Worm (Caenorhabditis elegans): ENCODE measurements around the gene srh-252.

- TF ChIP-seq ceh-82 (tag; optimal IDR thresholded peaks at IDR 0.05) (no peak), unc-39 (tag; optimal IDR thresholded peaks at IDR 0.05) (no peak), nhr-77 (tag; optimal IDR thresholded peaks at IDR 0.05) (no peak), nhr-43 (tag; optimal IDR thresholded peaks at IDR 0.05; ENCODE audit: poor library complexity, severe bottlenecking) (no peak), R02D3.7 (tag; optimal IDR thresholded peaks at IDR 0.05) (no peak), nhr-76 (tag; optimal IDR thresholded peaks at IDR 0.05) (no peak), zag-1 (tag; optimal IDR thresholded peaks at IDR 0.05) (no peak), nhr-12 (tag; optimal IDR thresholded peaks at IDR 0.05) (no peak), ceh-28 (tag; optimal IDR thresholded peaks at IDR 0.05) (no peak), elt-1 (tag; optimal IDR thresholded peaks at IDR 0.05) (no peak), nhr-28 (tag; optimal IDR thresholded peaks at IDR 0.05) (no peak), ceh-16 (tag; optimal IDR thresholded peaks at IDR 0.05) (no peak), lin-39 (tag; optimal IDR thresholded peaks at IDR 0.05) (no peak)
These were observed 2.9 kb upstream of the srh-252 start, which contains the start of gene srh-112 for ce11 chrV:17226119-17226518.
